Worm (Caenorhabditis elegans): ENCODE measurements around the gene C28C12.1.

The C28C12.1 gene

DNA sequence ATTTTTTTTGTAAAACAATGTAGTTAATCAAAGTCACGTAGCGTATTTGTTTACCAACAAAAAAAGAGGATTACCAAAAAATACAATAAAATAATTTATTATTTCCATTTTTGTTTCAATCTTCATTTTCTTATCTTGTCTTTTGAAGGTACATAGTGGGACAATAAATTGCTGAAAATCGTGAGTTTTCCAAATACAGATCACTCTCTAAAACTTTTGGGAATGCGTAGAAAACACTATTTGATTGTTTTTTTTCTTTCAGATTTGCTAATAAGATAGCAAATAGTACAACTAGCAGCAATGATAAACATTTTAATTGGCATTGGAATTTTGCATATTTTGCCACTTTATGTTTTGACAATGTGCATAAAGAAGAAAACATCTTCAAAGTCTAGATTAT, at the start of gene C28C12.1:
Gene C28C12.1, plus strand, starts transcription at position 301 of the 400 bp plus-strand sequence.
- TF ChIP-seq dao-5 (tag; optimal IDR thresholded peaks at IDR 0.05) (no peak), W03F9.2 (tag; optimal IDR thresholded peaks at IDR 0.05) (no peak), him-1 (tag; optimal IDR thresholded peaks at IDR 0.05) (no peak)

DNA sequence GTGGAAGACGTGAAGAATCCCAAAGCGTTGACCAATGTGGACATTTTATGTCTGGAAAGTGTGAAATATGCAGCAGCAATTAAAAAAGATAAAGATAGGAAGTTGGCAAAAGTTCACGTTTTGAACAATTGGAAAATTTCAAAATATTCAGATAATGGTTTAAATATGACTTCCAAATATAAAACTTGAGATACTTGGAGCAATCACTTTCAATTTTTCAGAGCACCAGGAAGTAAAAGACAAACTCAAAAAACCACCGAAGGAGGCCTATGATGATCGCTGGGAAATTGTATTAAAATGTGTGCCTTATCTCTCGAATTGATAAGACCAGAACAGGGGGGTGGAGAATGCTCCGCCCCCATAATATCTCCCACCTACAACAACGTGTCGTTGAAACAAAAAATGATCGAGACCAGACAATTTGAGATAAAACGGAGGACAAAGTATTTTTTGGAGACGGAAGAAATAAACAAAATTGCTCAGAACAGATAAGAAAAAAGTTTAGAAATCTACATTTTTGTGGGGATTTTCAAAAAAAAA, 49.7 kb upstream of the C28C12.1 start, which contains the start of gene eppl-1:
Gene eppl-1, minus strand, starts transcription at position 51 of the 540 bp plus-strand sequence.
- TF ChIP-seq dao-5 (tag; optimal IDR thresholded peaks at IDR 0.05): no peak
- TF ChIP-seq him-1 (tag; optimal IDR thresholded peaks at IDR 0.05): no peak
- no peak for TF ChIP-seq W03F9.2 (tag; optimal IDR thresholded peaks at IDR 0.05)

DNA sequence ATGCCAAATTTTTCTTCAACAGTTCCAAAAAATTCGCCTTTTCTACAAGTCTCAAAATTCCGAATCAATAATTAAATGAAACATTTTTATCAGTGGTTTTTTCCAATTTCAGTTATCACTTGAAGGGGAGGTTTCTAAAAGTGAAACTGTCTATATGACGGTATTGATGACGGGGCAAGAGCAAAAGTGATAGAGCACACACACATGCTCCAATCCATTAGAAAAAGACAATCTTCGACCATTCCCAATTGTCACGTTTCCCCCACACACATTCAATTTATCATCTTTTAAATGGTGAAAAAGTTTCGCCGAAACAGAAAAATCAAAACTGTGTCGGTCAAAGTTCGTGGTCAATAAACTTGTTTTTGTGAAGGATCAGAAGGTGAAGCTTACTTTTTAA, 48.3 kb upstream of the C28C12.1 start:
- TF ChIP-seq W03F9.2 (tag; optimal IDR thresholded peaks at IDR 0.05) (no peak), dao-5 (tag; optimal IDR thresholded peaks at IDR 0.05) (no peak), him-1 (tag; optimal IDR thresholded peaks at IDR 0.05) (no peak)

DNA sequence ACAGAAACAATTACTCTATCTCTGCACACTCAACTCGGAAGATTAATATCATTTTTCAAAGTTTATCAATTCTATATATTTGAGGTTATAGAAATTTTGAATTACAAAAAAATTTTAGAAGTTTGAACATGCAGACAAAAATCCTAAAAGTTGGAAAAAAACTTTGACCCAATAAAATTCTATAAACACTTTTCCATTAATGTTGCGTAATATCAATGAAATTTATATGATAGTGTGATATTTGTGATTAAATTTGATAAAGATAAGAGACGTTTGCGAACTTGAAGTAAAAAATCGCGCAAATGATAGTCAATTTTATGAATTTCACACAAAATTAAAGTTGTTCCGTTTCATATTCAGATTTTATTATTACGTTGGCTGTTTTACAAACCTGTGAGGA, 47.4 kb upstream of the C28C12.1 start:
- no peak for TF ChIP-seq W03F9.2 (tag; optimal IDR thresholded peaks at IDR 0.05)
- TF ChIP-seq him-1 (tag; optimal IDR thresholded peaks at IDR 0.05): no peak
- TF ChIP-seq dao-5 (tag; optimal IDR thresholded peaks at IDR 0.05): no peak

DNA sequence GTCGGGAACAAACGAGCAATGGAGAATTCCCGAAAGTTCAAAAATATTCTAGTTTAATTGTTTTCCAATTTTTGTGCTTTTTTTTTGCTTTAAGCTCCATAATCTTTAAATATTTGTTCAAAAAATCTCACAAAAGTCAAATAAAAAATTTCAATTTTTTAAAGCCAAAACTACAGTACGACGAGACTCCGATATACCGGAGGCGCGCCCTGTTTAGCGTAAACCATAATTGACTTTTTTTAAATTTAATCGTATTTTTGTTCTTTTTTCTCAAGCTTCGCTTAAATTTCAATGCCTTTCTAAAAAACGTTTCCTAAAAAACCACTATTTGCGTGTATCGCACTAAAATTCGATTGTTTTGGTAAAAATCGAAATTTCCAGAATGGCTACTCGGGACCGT, 44.6 kb upstream of the C28C12.1 start, which contains the start of gene syx-4:
Gene syx-4, plus strand, starts transcription at position 382 of the 400 bp plus-strand sequence.
- TF ChIP-seq him-1 (tag; optimal IDR thresholded peaks at IDR 0.05): no peak
- TF ChIP-seq dao-5 (tag; optimal IDR thresholded peaks at IDR 0.05): no peak

DNA sequence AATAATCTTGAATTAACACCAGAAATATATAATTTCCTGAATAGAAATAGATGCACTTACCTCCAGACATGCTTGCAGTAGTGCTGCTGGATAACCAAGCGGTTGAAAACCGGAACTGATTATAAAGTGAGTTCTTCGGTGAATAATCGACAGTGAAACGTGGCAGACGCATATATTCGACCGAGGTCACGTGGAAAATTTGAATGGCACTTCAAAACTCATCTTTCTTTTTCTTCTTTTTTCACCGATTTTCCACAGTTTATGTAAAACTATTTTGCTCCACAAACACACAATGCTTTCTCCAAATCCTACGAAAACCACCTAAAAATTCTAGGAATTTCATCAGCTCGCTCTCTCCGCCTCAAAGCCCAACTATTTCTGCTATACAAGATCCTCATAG, 41.3 kb upstream of the C28C12.1 start, which contains the start of gene ant-1.4:
Gene ant-1.4, minus strand, starts transcription at position 101 of the 400 bp plus-strand sequence.
- TF ChIP-seq dao-5 (tag; optimal IDR thresholded peaks at IDR 0.05) (no peak), him-1 (tag; optimal IDR thresholded peaks at IDR 0.05) (no peak), W03F9.2 (tag; optimal IDR thresholded peaks at IDR 0.05) (no peak)

DNA sequence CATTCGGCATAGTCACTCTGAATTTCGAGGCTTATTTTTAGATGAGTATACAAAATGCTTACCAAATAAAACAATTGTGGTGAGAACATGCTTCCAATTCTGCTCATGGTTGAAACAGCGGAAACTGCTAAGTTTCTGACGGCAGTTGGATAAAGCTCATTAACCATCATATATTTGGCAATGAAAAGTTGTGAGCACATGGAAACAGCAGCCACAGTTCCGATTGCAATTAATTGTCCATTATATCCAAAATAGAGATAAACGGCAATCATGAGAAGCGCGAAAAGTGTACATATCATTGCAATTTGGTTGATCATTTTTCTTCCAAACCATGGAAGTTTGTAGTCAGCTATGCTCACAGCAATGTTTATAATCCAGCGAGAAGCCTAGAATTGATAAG, 40.3 kb upstream of the C28C12.1 start:
- no peak for TF ChIP-seq him-1 (tag; optimal IDR thresholded peaks at IDR 0.05)
- TF ChIP-seq W03F9.2 (tag; optimal IDR thresholded peaks at IDR 0.05): no peak

DNA sequence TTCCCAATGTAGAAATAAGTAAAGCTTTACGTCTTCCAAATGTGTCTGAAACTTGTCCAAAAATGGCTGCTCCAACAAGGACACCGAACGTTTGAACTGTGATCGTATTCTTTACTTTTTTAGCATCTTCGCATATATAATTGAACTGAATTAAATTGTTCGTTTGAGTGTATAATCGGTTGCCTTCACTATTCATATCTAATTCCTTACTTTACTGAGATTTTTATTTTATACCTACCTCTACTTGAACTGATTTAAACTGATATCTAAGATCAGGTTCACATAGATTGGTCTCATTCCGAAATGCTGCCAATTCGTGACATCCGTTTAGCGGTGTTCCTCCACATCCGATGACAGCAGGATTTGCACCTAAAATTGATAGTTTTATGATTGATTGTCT, 39.1 kb upstream of the C28C12.1 start:
- TF ChIP-seq dao-5 (tag; optimal IDR thresholded peaks at IDR 0.05) (no peak), W03F9.2 (tag; optimal IDR thresholded peaks at IDR 0.05) (no peak), him-1 (tag; optimal IDR thresholded peaks at IDR 0.05) (no peak)

DNA sequence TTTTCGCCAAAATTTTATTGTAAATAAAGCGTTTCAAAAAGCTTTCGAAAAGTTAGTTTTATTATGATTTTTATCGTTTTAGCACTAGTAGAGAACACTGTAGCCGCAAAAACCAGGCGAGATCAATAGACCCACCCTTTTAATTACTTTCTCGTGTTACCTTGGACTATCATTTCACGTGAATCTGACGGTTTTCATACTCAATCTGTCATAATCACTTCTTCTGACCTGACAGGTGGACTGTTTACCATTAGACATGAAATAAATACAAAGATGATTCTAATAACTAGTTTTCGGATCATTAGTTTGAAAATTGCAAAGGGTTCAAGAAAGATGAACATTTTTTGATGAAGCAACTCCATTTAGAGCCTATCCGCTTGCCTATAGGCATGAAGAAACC, 38.4 kb upstream of the C28C12.1 start:
- no peak for TF ChIP-seq him-1 (tag; optimal IDR thresholded peaks at IDR 0.05)
- no peak for TF ChIP-seq W03F9.2 (tag; optimal IDR thresholded peaks at IDR 0.05)
- no peak for TF ChIP-seq dao-5 (tag; optimal IDR thresholded peaks at IDR 0.05)

DNA sequence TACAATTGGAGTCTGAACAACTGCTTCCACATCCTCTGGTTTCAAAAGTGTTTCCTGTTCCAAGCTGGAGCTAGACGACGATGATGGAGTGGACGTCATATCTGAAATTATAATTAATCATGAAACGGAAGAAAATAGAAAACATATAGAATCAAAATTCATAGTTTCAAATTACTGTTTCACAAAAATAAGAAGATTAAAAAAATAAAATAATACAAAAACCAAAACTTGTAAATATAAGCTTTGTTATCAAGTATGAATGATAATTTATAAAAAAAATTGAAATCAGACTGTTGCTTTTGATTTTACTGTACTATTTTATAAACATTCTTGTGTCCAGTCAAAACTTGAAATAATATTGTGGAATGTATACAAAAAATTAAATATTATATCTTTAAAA, 37.8 kb upstream of the C28C12.1 start, which contains the start of gene str-176:
Gene str-176, minus strand, starts transcription at position 101 of the 400 bp plus-strand sequence.
- TF ChIP-seq W03F9.2 (tag; optimal IDR thresholded peaks at IDR 0.05): no peak
- no peak for TF ChIP-seq dao-5 (tag; optimal IDR thresholded peaks at IDR 0.05)
- no peak for TF ChIP-seq him-1 (tag; optimal IDR thresholded peaks at IDR 0.05)

DNA sequence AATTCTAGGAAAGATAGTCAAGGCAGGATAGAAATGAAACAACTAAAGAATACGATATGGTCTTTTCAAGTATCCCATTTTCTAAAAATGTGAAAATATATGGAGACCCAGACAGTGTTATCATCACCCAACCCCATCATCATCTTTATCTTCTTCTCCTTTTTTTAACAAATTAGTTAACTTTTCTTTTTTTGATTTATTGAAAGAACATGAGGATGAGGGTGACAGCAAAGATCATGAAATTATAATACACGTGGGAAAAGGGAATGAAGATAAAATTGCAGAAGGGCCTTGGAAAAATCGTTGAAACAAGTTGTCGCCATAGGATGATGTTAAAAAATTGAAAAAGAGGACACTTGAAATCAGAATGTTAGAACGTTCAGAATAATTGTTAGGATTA, 37.3 kb upstream of the C28C12.1 start:
- TF ChIP-seq W03F9.2 (tag; optimal IDR thresholded peaks at IDR 0.05) (no peak), dao-5 (tag; optimal IDR thresholded peaks at IDR 0.05) (no peak), him-1 (tag; optimal IDR thresholded peaks at IDR 0.05) (no peak)

DNA sequence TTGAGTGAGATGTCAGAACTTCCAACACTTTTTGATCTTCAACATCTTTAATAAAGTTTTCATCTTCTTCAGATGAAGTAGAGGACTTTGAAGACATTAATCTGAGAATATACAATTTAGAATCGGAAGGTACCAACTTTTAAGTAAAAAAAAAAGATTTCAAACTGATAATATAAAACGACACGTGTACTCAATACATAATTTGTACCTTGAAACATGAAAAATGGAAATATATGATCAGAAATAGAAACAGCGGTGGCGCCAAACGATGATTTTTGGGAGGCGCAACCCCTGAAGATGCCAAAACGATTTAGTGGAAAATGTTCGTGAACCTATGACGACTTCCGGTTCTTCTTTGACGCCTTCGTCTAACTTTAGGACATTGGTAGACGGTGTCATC, 29.0 kb upstream of the C28C12.1 start, which contains the start of gene oat-1:
Gene oat-1, minus strand, starts transcription at position 101 of the 400 bp plus-strand sequence.
- no peak for TF ChIP-seq W03F9.2 (tag; optimal IDR thresholded peaks at IDR 0.05)
- TF ChIP-seq him-1 (tag; optimal IDR thresholded peaks at IDR 0.05): no peak
- TF ChIP-seq dao-5 (tag; optimal IDR thresholded peaks at IDR 0.05): no peak

DNA sequence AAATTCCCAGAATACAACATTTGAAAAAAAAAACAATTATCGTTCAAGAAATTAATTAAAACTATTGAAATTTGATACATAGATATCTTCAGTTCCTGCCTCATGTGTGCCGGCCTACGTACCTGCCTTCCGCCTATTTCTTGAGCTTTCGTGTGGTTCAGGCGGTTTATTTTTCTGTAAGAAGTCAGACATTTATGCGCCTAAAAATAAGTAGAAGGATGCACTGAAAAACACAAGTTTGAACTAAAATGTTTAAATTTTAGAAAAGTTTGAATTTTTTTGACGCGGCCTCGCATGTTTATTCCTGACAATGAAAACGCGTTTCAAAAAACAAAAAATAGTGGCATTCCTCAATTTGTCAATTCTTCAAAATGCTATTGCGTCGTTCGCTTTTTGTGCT, 27.7 kb upstream of the C28C12.1 start, which contains the start of gene C28C12.11:
Gene C28C12.11, plus strand, starts transcription at position 301 of the 400 bp plus-strand sequence.
- no peak for TF ChIP-seq him-1 (tag; optimal IDR thresholded peaks at IDR 0.05)
- TF ChIP-seq W03F9.2 (tag; optimal IDR thresholded peaks at IDR 0.05): no peak
- TF ChIP-seq dao-5 (tag; optimal IDR thresholded peaks at IDR 0.05): no peak

DNA sequence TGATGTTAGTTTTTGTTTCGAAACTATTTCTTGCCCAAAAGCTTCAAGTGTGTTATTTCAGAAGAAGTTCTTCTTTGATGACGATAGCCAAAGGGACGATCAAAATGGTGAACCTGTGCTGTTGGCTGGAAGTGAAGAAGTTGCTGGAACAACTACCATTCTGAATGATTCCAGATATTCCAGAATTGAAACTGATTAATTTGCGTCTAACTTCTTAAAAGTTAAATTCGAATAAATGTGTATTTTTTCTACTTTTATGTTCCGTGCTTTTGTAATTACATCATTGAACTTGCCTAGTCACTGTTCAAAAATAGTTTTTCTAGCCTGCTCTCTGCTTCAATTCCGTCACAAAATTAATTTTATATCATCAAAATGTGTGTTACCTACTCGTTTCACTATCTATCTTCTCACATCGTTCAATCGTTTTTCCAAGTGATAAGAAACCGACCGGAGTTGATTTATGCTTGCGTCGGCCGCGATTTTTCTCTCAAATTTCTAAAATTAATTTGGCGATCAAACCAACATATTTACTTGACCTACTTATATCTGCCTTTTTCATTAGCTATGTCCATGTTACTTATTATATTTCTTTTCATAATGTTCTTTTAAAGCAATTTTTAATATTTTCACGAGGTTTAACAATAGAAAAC, 26.3 kb upstream of the C28C12.1 start:
- TF ChIP-seq dao-5 (tag; optimal IDR thresholded peaks at IDR 0.05): no peak
- TF ChIP-seq him-1 (tag; optimal IDR thresholded peaks at IDR 0.05): no peak
- TF ChIP-seq W03F9.2 (tag; optimal IDR thresholded peaks at IDR 0.05): no peak
